Worm (Caenorhabditis elegans) whole organism, L2 larva: ENCODE results near the gene nhr-19.

ENCODE experiments used
- blmp-1 ChIP-seq: sonication (generic microtip); optimal IDR thresholded peaks from 2 replicates; lab custom pipeline; 2017; ENCODE audit warnings: missing genetic modification characterization, mild to moderate bottlenecking, missing compliant biosample characterization, antibody characterized with exemption, moderate library complexity; ENCODE audit not compliant: insufficient read depth
- dmd-4 ChIP-seq: sonication (generic microtip); optimal IDR thresholded peaks from 2 replicates; lab custom pipeline; 2017; ENCODE audit warnings: missing biosample characterization, missing genetic modification characterization
- egl-27 ChIP-seq: sonication (generic microtip); optimal IDR thresholded peaks from 3 replicates; lab custom pipeline; 2017; ENCODE audit warnings: missing biosample characterization, missing genetic modification reagents, missing genetic modification characterization
- elt-1 ChIP-seq: fragments of 150-350 bp; optimal IDR thresholded peaks from 2 replicates; lab custom pipeline; 2014; ENCODE audit warnings: missing biosample characterization, missing genetic modification characterization
- elt-3 ChIP-seq: sonication (generic microtip); optimal IDR thresholded peaks from 2 replicates; lab custom pipeline; 2017; ENCODE audit warnings: missing biosample characterization, missing genetic modification characterization
- nhr-25 ChIP-seq: fragments of 150-350 bp; sonication (generic microtip); optimal IDR thresholded peaks from 3 replicates; lab custom pipeline; 2014; ENCODE audit warnings: missing biosample characterization, missing genetic modification characterization
- nhr-77 ChIP-seq: fragments of 150-350 bp; optimal IDR thresholded peaks from 2 replicates; lab custom pipeline; 2014; ENCODE audit warnings: missing biosample characterization, missing genetic modification characterization
- zag-1 ChIP-seq: fragments of 150-350 bp; optimal IDR thresholded peaks from 2 replicates; lab custom pipeline; 2014; ENCODE audit warnings: missing biosample characterization, missing genetic modification characterization

- TF ChIP-seq blmp-1 (tag; lab: Kevin White, UChicago) (no peak), zag-1 (tag; lab: Kevin White, UChicago) (no peak), nhr-77 (tag; lab: Kevin White, UChicago) (no peak), elt-3 (tag; lab: Kevin White, UChicago) (no peak), dmd-4 (tag; lab: Kevin White, UChicago) (no peak), elt-1 (no peak), nhr-25 (tag; lab: Kevin White, UChicago) (no peak), egl-27 (no peak)
These were observed 31.0 kb upstream of the nhr-19 start, which contains the start of gene ZK1307.7 for ce11 chrII:9636300-9636699.
